Worm (Caenorhabditis elegans) whole organism, L4 larva: ENCODE measurements around the gene W03G11.2.

Experiments
- ZK337.2 ChIP-seq: fragments of 200-800 bp; sonication (Bioruptor generic); IDR thresholded peaks from 2 replicates; pipeline ENCODE4 v1.3.6; 2022; ENCODE audit warnings: missing genetic modification reagents, missing genetic modification characterization, missing compliant biosample characterization
- aha-1 ChIP-seq: fragments of 150-350 bp; peaks from one replicate; lab custom pipeline; 2014; ENCODE audit warnings: missing biosample characterization, missing genetic modification characterization
- aly-2 ChIP-seq: sonication (generic microtip); optimal IDR thresholded peaks from 2 replicates; lab custom pipeline; 2018; ENCODE audit warnings: missing biosample characterization, missing genetic modification characterization
- ama-1 ChIP-seq: fragments of 150-350 bp; optimal IDR thresholded peaks from 2 replicates; lab custom pipeline; 2014; ENCODE audit warnings: inconsistent platforms, mixed read lengths
- ceh-28 ChIP-seq: fragments of 150-350 bp; optimal IDR thresholded peaks from 2 replicates; lab custom pipeline; 2014; ENCODE audit warnings: missing biosample characterization, missing genetic modification reagents, missing genetic modification characterization
- ceh-32 ChIP-seq: sonication (generic microtip); optimal IDR thresholded peaks from 2 replicates; lab custom pipeline; 2016; ENCODE audit warnings: mild to moderate bottlenecking, missing genetic modification characterization, missing compliant biosample characterization; ENCODE audit not compliant: poor library complexity
- dpl-1 ChIP-seq: fragments of 150-350 bp; optimal IDR thresholded peaks from 2 replicates; lab custom pipeline; 2014; ENCODE audit warnings: missing biosample characterization, missing genetic modification reagents, missing genetic modification characterization
- egl-43 ChIP-seq: fragments of 200-800 bp; sonication (Bioruptor generic); IDR thresholded peaks from 2 replicates; pipeline ENCODE4 v1.3.6; 2022; ENCODE audit warnings: missing genetic modification reagents, missing genetic modification characterization, missing compliant biosample characterization
- gei-8 ChIP-seq: fragments of 200-800 bp; sonication (Bioruptor generic); optimal IDR thresholded peaks from 2 replicates; lab custom pipeline; 2018; ENCODE audit warnings: mild to moderate bottlenecking, missing genetic modification characterization, missing compliant biosample characterization
- hmg-1.1 ChIP-seq: fragments of 200-800 bp; sonication (Bioruptor generic); IDR thresholded peaks from 2 replicates; pipeline ENCODE4 v1.3.6; 2022; ENCODE audit warnings: missing genetic modification reagents, missing genetic modification characterization, missing compliant biosample characterization
- lim-7 ChIP-seq: fragments of 200-800 bp; sonication (Bioruptor generic); IDR thresholded peaks from 2 replicates; pipeline ENCODE4 v1.3.6; 2022; ENCODE audit warnings: missing genetic modification characterization, missing compliant biosample characterization
- lin-38 ChIP-seq: fragments of 200-800 bp; sonication (Bioruptor generic); IDR thresholded peaks from 2 replicates; pipeline ENCODE4 v1.3.6; 2022; ENCODE audit warnings: missing genetic modification reagents, missing genetic modification characterization, missing compliant biosample characterization
- madf-5 ChIP-seq, 2 experiments: fragments of 200-800 bp; sonication (Bioruptor generic); IDR thresholded peaks; 2 replicates each; pipeline ENCODE4 v1.3.6; 2022; ENCODE audit warnings: missing compliant biosample characterization in 2 of 2, missing genetic modification characterization in 2 of 2
- madf-9 ChIP-seq: fragments of 200-800 bp; sonication (Bioruptor generic); conservative IDR thresholded peaks from 2 replicates; pipeline ENCODE4 v1.3.6; 2022; ENCODE audit warnings: missing genetic modification reagents, missing genetic modification characterization, missing compliant biosample characterization
- mdl-1 ChIP-seq, 2 experiments: fragments of 150-350 bp in 1 of 2; sonication (generic microtip) in 1 of 2; optimal IDR thresholded peaks; 2 replicates each; lab custom pipeline; 2014 to 2017; ENCODE audit warnings: missing biosample characterization in 2 of 2, missing genetic modification characterization in 2 of 2
- mep-1 ChIP-seq: fragments of 150-350 bp; sonication (generic microtip); optimal IDR thresholded peaks from 3 replicates; lab custom pipeline; 2014; ENCODE audit warnings: missing biosample characterization, missing genetic modification characterization
- mes-2 ChIP-seq: sonication (generic microtip); optimal IDR thresholded peaks from 2 replicates; lab custom pipeline; 2016; ENCODE audit warnings: missing genotype, mild to moderate bottlenecking, missing genetic modification characterization, missing compliant biosample characterization; ENCODE audit not compliant: poor library complexity, severe bottlenecking
- nhr-11 ChIP-seq: fragments of 150-350 bp; optimal IDR thresholded peaks from 2 replicates; lab custom pipeline; 2014; ENCODE audit warnings: missing biosample characterization, missing genetic modification characterization
- nhr-111 ChIP-seq: fragments of 200-800 bp; sonication (Bioruptor generic); optimal IDR thresholded peaks from 2 replicates; lab custom pipeline; 2018; ENCODE audit warnings: mild to moderate bottlenecking, missing genetic modification characterization, missing compliant biosample characterization
- nhr-237 ChIP-seq: sonication (generic microtip); optimal IDR thresholded peaks from 2 replicates; lab custom pipeline; 2017; ENCODE audit warnings: missing biosample characterization, missing genetic modification characterization
- nhr-25 ChIP-seq: sonication (generic microtip); optimal IDR thresholded peaks from 2 replicates; lab custom pipeline; 2017; ENCODE audit warnings: missing genetic modification characterization, mild to moderate bottlenecking, missing compliant biosample characterization, antibody characterized with exemption, moderate library complexity, borderline replicate concordance; ENCODE audit not compliant: insufficient read depth
- saeg-2 ChIP-seq: fragments of 200-800 bp; sonication (Bioruptor generic); IDR thresholded peaks from 2 replicates; pipeline ENCODE4 v1.3.6; 2022; ENCODE audit warnings: missing genetic modification reagents, missing genetic modification characterization, missing compliant biosample characterization
- unc-62 ChIP-seq, 3 experiments: fragments of 150-350 bp in 1 of 3; sonication (generic microtip); optimal IDR thresholded peaks in 2 of 3; peaks in 1 of 3; 1 replicate in 1 of 3; 2 replicates in 2 of 3; lab custom pipeline; 2014 to 2017; ENCODE audit warnings: missing biosample characterization in 3 of 3, missing genetic modification characterization in 3 of 3, missing genetic modification reagents in 3 of 3, missing genotype in 1 of 3
- vab-7 ChIP-seq: fragments of 200-800 bp; sonication (Bioruptor generic); IDR thresholded peaks from 2 replicates; pipeline ENCODE4 v1.3.6; 2022; ENCODE audit warnings: missing genetic modification reagents, missing genetic modification characterization, missing compliant biosample characterization

The W03G11.2 gene

DNA sequence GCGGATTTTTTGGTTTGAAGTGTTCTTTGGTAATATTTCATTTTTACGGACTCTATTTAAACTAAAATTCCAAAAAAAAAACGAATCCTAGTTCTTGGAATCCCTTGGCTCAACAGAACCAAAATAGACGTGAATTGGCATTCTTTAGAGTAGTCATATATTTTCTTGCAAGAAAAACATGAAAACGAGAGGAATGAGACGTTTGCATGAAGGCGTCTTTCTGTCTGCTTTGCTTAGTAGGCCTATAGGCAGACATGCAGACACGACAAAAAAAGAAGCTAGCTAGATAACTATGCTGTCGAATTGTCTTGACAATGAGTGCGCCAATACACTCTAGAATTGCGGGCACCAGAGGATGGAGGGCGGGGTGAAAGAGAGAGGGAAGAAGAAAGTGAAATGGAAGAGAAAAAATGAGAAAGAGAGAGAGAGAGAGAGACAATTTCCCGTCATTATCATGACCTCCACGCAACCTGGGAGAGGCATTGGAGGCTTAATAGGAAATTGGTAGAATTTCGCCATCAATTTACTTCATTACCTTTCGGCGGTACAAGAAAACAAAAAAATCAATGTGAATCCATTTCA, 27.7 kb downstream of the W03G11.2 start:
- TF ChIP-seq nhr-25 (peak; percentile 83), vab-7 (GFP tag; lab: Robert Waterston, UW) (no peak), mep-1 (tag; lab: Kevin White, UChicago) (no peak), aha-1 (tag; lab: Kevin White, UChicago) (peak; percentile 85), mdl-1 (tag; optimal IDR thresholded peaks at IDR 0.05; lab: Kevin White, UChicago) (peak in 1 of 2 experiments; percentile 2), unc-62 (GFP tag; optimal IDR thresholded peaks at IDR 0.05 in 1 of 2; lab: Kevin White, UChicago) (peak in 1 of 2 experiments; percentile 98), unc-62 (tag; optimal IDR thresholded peaks at IDR 0.05; lab: Kevin White, UChicago) (no peak), hmg-1.1 (GFP tag; lab: Robert Waterston, UW) (0 out of 2 replicates have a peak, but pooled peaks have one; percentile 40)

DNA sequence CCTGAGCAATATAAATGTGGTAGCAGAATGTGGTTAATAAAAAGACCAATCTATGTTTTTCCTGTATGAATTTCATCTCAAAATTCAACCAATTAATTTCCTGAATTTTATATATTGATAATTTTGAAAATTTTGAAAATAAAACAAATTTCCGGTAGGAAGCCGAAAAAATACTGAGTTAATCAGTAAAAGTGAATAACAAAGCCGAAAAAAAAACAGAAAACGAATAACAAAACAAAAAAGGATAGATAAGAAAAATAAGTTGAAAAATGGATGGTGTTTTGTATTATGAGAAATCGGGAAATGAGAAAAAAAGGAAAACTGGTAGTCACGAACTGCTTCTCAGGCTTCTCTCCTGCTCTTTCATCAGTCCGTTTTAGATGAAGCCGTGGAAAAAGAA, 34.7 kb downstream of the W03G11.2 start, which contains the start of gene tmem-145:
TSS of gene tmem-145 (minus strand) at position 101 of the 400 bp plus-strand sequence.
- no peak for TF ChIP-seq saeg-2 (GFP tag; lab: Robert Waterston, UW)

DNA sequence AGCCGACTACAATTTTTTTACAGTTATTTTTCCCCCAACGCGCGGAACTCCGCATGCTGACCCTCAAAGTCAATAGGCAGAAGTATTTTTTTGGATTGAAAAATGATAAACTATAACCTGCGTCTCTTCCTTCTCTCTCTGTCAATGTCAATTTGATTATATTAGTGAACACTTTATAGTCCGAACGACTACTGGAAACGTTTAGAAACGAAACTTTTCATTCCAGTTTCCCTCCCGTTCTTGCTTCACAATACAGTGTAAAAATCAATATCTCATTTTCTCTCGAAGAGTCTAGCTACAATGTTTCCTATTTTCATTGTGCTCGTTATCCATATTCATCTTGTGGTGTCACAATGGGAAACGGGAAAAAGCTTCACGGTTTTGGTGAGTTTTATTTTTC, 40.2 kb downstream of the W03G11.2 start, which contains the start of gene lgc-24:
TSS of gene lgc-24 (plus strand) at position 301 of the 400 bp plus-strand sequence.
- no peak for TF ChIP-seq nhr-11 (tag; lab: Kevin White, UChicago)
- TF ChIP-seq ceh-32 (tag; lab: Kevin White, UChicago) = no peak
- no peak for TF ChIP-seq ceh-28
- TF ChIP-seq nhr-25 = no peak
- TF ChIP-seq aly-2 (tag; lab: Kevin White, UChicago) = no peak
- peak in 1 of 2 experiments; percentile 67 for TF ChIP-seq unc-62 (GFP tag; optimal IDR thresholded peaks at IDR 0.05 in 1 of 2; lab: Kevin White, UChicago)
- no peak for TF ChIP-seq unc-62 (tag; optimal IDR thresholded peaks at IDR 0.05; lab: Kevin White, UChicago)

DNA sequence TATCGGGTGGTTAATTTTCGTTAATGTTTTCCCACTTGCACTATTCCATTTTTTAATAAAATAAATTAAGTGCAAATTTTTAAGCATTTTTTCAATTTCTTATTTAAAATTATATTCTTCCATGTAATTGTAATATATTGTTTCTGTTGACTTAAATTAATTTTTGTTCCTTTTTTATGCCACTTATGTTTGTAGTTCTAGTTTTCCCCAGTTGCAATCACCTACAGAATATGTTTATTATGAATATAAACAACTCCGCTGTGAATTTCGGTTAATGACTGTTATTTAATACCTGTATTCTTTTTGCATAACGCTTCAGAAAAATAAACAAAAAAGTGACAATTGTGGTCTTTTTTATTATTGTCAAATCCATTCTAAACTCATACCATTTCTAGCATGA, 43.5 kb downstream of the W03G11.2 start, which contains the start of gene lgc-23:
TSS of gene lgc-23 (plus strand) at position 301 of the 400 bp plus-strand sequence.
- no peak for TF ChIP-seq madf-9 (GFP tag; lab: Robert Waterston, UW)
- TF ChIP-seq nhr-11 (tag; lab: Kevin White, UChicago) = no peak
- no peak for TF ChIP-seq mes-2
- TF ChIP-seq madf-5 (GFP tag; IDR thresholded peaks at IDR 0.05; lab: Robert Waterston, UW) = no peak
- no peak for TF ChIP-seq nhr-237 (tag; lab: Kevin White, UChicago)
- TF ChIP-seq egl-43 = no peak
- no peak for TF ChIP-seq nhr-111 (GFP tag; lab: Kevin White, UChicago)
- TF ChIP-seq ama-1 (lab: Kevin White, UChicago) = no peak
- TF ChIP-seq lin-38 (GFP tag; lab: Robert Waterston, UW) = no peak
- no peak for TF ChIP-seq ZK337.2 (GFP tag; lab: Robert Waterston, UW)
- no peak for TF ChIP-seq dpl-1 (GFP tag; lab: Kevin White, UChicago)

DNA sequence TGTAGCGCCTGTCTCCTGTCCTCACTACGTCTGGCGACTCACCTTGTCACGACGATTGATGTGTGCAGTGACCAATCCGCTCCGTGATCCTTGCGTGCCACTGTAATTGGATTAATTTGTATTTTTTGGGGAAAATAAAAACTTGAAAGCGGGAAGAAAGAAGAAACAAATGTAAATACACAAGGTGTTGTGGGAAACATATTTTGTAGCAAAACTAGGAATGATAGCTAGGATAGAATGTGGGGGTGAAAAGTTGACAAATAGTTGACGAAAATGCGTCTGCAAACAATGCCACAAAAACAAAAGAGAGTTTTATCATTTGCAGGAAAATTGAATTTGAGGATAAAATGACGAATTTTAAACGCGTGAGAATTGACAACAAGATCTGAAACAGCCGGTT, 51.4 kb downstream of the W03G11.2 start, which contains the start of gene B0198.3:
TSS of gene B0198.3 (minus strand) at position 101 of the 400 bp plus-strand sequence.
- TF ChIP-seq nhr-111 (GFP tag; lab: Kevin White, UChicago) (no peak), aha-1 (tag; lab: Kevin White, UChicago) (peak; percentile 16), gei-8 (GFP tag; lab: Kevin White, UChicago) (no peak), lim-7 (GFP tag; lab: Robert Waterston, UW) (no peak)
